Worm (Caenorhabditis elegans): Measurements from ENCODE around the gene F13E9.15.

F13E9.15 gene

ce11 chrIV:10880264-10880663 is 9.4 kb downstream of the F13E9.15 start, which contains the start of gene fipr-15:
Gene fipr-15 (plus strand): TSS chrIV:10880564.
- no peak for TF ChIP-seq elt-3 (tag; optimal IDR thresholded peaks at IDR 0.05)
- TF ChIP-seq nhr-11 (tag; optimal IDR thresholded peaks at IDR 0.05) = no peak
- TF ChIP-seq ceh-9 (tag; optimal IDR thresholded peaks at IDR 0.05) = no peak
- no peak for TF ChIP-seq hmg-11 (tag; optimal IDR thresholded peaks at IDR 0.05)
- TF ChIP-seq ztf-11 (tag; optimal IDR thresholded peaks at IDR 0.05) = no peak
- no peak for TF ChIP-seq snpc-4 (tag; optimal IDR thresholded peaks at IDR 0.05)
- TF ChIP-seq unc-39 (tag; optimal IDR thresholded peaks at IDR 0.05) = no peak
- TF ChIP-seq zag-1 (tag; optimal IDR thresholded peaks at IDR 0.05) = no peak
- TF ChIP-seq nhr-43 (tag; optimal IDR thresholded peaks at IDR 0.05; ENCODE audit: poor library complexity, severe bottlenecking) = no peak

- TF ChIP-seq lin-15B (tag; optimal IDR thresholded peaks at IDR 0.05) (no peak), zag-1 (tag; optimal IDR thresholded peaks at IDR 0.05) (no peak), ZK546.5 (tag; optimal IDR thresholded peaks at IDR 0.05) (no peak), ceh-82 (tag; optimal IDR thresholded peaks at IDR 0.05) (no peak), nhr-77 (tag; optimal IDR thresholded peaks at IDR 0.05) (no peak), ztf-11 (tag; optimal IDR thresholded peaks at IDR 0.05) (no peak)
Measured at ce11 chrIV:10879542-10879941, 10.1 kb downstream of the F13E9.15 start, which contains the start of gene sdz-13. Gene sdz-13 (minus strand): TSS chrIV:10879642.

- TF ChIP-seq nhr-25 (tag; optimal IDR thresholded peaks at IDR 0.05) = no peak
- no peak for TF ChIP-seq nhr-43 (tag; optimal IDR thresholded peaks at IDR 0.05; ENCODE audit: poor library complexity, severe bottlenecking)
- no peak for TF ChIP-seq pha-4 (tag; optimal IDR thresholded peaks at IDR 0.05)
- TF ChIP-seq nhr-67 (tag; optimal IDR thresholded peaks at IDR 0.05) = no peak
- no peak for TF ChIP-seq jun-1 (tag; optimal IDR thresholded peaks at IDR 0.05)
- no peak for TF ChIP-seq egl-27 (tag; optimal IDR thresholded peaks at IDR 0.05)
- no peak for TF ChIP-seq mml-1 (tag; optimal IDR thresholded peaks at IDR 0.05)
- TF ChIP-seq elt-2 (tag; optimal IDR thresholded peaks at IDR 0.05) = no peak
- TF ChIP-seq daf-12 (tag; optimal IDR thresholded peaks at IDR 0.05) = no peak
- TF ChIP-seq nhr-23 (tag; optimal IDR thresholded peaks at IDR 0.05) = no peak
- no peak for TF ChIP-seq skn-1 (tag; optimal IDR thresholded peaks at IDR 0.05)
- TF ChIP-seq elt-1 (tag; optimal IDR thresholded peaks at IDR 0.05) = no peak
- no peak for TF ChIP-seq ztf-11 (tag; optimal IDR thresholded peaks at IDR 0.05)
- TF ChIP-seq unc-62 (GFP tag; optimal IDR thresholded peaks at IDR 0.05) = no peak
Measured at ce11 chrIV:10876844-10877243, 12.8 kb downstream of the F13E9.15 start, which contains the start of gene fipr-14. Gene fipr-14 (plus strand): TSS chrIV:10877144.

ce11 chrIV:10874527-10874926 is 15.1 kb downstream of the F13E9.15 start, which contains the start of gene F13E9.12:
Gene F13E9.12 (minus strand): TSS chrIV:10874627.
- TF ChIP-seq jun-1 (tag; optimal IDR thresholded peaks at IDR 0.05) (no peak), elt-1 (tag; optimal IDR thresholded peaks at IDR 0.05) (peak; percentile 35)

ce11 chrIV:10870158-10870557 is 19.5 kb downstream of the F13E9.15 start:
- TF ChIP-seq fkh-10 (GFP tag; optimal IDR thresholded peaks at IDR 0.05) (no peak), nhr-28 (tag; optimal IDR thresholded peaks at IDR 0.05) (no peak), ama-1 (optimal IDR thresholded peaks at IDR 0.05) (no peak), lsy-12 (tag; optimal IDR thresholded peaks at IDR 0.05) (no peak), tbx-2 (tag; optimal IDR thresholded peaks at IDR 0.05) (no peak), snpc-4 (tag; optimal IDR thresholded peaks at IDR 0.05) (no peak), ZK546.5 (tag; optimal IDR thresholded peaks at IDR 0.05) (no peak), hmg-11 (tag; optimal IDR thresholded peaks at IDR 0.05) (no peak), elt-1 (tag; optimal IDR thresholded peaks at IDR 0.05) (no peak), daf-12 (tag; optimal IDR thresholded peaks at IDR 0.05) (no peak), aly-2 (tag; optimal IDR thresholded peaks at IDR 0.05) (no peak)

- TF ChIP-seq daf-12 (tag; optimal IDR thresholded peaks at IDR 0.05) (no peak), nhr-12 (tag; optimal IDR thresholded peaks at IDR 0.05) (no peak), aly-2 (tag; optimal IDR thresholded peaks at IDR 0.05) (no peak), egl-27 (tag; optimal IDR thresholded peaks at IDR 0.05) (no peak)
Measured at ce11 chrIV:10869642-10870041, 20.0 kb downstream of the F13E9.15 start.
